Worm (Caenorhabditis elegans) whole organism, L2 larva: ENCODE measurements around the gene fubl-1.

Experiments
- C34F6.9 ChIP-seq: fragments of 150-350 bp; optimal IDR thresholded peaks from 2 replicates; lab custom pipeline; 2014; ENCODE audit warnings: missing biosample characterization, missing genetic modification characterization
- F13H6.1 ChIP-seq: sonication (generic microtip); optimal IDR thresholded peaks from 2 replicates; lab custom pipeline; 2016; ENCODE audit warnings: missing genetic modification characterization, missing compliant biosample characterization
- R02D3.7 ChIP-seq: fragments of 150-350 bp; optimal IDR thresholded peaks from 2 replicates; lab custom pipeline; 2014; ENCODE audit warnings: missing biosample characterization, missing genetic modification characterization
- Y55F3AM.14 ChIP-seq: fragments of 200-800 bp; sonication (Bioruptor generic); optimal IDR thresholded peaks from 2 replicates; lab custom pipeline; 2018; ENCODE audit warnings: mild to moderate bottlenecking, missing genetic modification characterization, missing compliant biosample characterization
- alr-1 ChIP-seq: fragments of 150-350 bp; optimal IDR thresholded peaks from 2 replicates; lab custom pipeline; 2014; ENCODE audit warnings: missing biosample characterization, missing genetic modification characterization
- aly-2 ChIP-seq: fragments of 150-350 bp; optimal IDR thresholded peaks from 2 replicates; lab custom pipeline; 2014; ENCODE audit warnings: missing biosample characterization, missing genetic modification characterization
- blmp-1 ChIP-seq: sonication (generic microtip); optimal IDR thresholded peaks from 2 replicates; lab custom pipeline; 2017; ENCODE audit warnings: missing genetic modification characterization, mild to moderate bottlenecking, missing compliant biosample characterization, antibody characterized with exemption, moderate library complexity; ENCODE audit not compliant: insufficient read depth
- ceh-82 ChIP-seq: fragments of 150-350 bp; optimal IDR thresholded peaks from 2 replicates; lab custom pipeline; 2014; ENCODE audit warnings: missing biosample characterization, missing genetic modification characterization
- crh-2 ChIP-seq: sonication (generic microtip); optimal IDR thresholded peaks from 2 replicates; lab custom pipeline; 2017; ENCODE audit warnings: missing biosample characterization, missing genetic modification characterization
- dmd-4 ChIP-seq: sonication (generic microtip); optimal IDR thresholded peaks from 2 replicates; lab custom pipeline; 2017; ENCODE audit warnings: missing biosample characterization, missing genetic modification characterization
- egl-27 ChIP-seq: sonication (generic microtip); optimal IDR thresholded peaks from 3 replicates; lab custom pipeline; 2017; ENCODE audit warnings: missing biosample characterization, missing genetic modification reagents, missing genetic modification characterization
- elt-1 ChIP-seq: fragments of 150-350 bp; optimal IDR thresholded peaks from 2 replicates; lab custom pipeline; 2014; ENCODE audit warnings: missing biosample characterization, missing genetic modification characterization
- elt-3 ChIP-seq: sonication (generic microtip); optimal IDR thresholded peaks from 2 replicates; lab custom pipeline; 2017; ENCODE audit warnings: missing biosample characterization, missing genetic modification characterization
- fos-1 ChIP-seq: fragments of 150-350 bp; optimal IDR thresholded peaks from 2 replicates; lab custom pipeline; 2014; ENCODE audit warnings: missing biosample characterization, missing genetic modification characterization
- lin-11 ChIP-seq: fragments of 150-350 bp; sonication (generic microtip); optimal IDR thresholded peaks from 2 replicates; lab custom pipeline; 2014; ENCODE audit warnings: missing biosample characterization, missing genetic modification characterization, inconsistent platforms, mixed read lengths
- lin-13 ChIP-seq: fragments of 150-350 bp; optimal IDR thresholded peaks from 2 replicates; lab custom pipeline; 2014; ENCODE audit warnings: missing biosample characterization, missing genetic modification reagents, missing genetic modification characterization
- lin-39 ChIP-seq: fragments of 150-350 bp; optimal IDR thresholded peaks from 2 replicates; lab custom pipeline; 2014; ENCODE audit warnings: missing biosample characterization, missing genetic modification reagents, missing genetic modification characterization
- lsy-2 ChIP-seq, 2 experiments: fragments of 150-350 bp in 1 of 2; sonication (generic microtip) in 1 of 2; optimal IDR thresholded peaks; 2 replicates each; lab custom pipeline; 2014 to 2017; ENCODE audit warnings: missing biosample characterization in 2 of 2, missing genetic modification characterization in 2 of 2
- mab-5 ChIP-seq: fragments of 150-350 bp; optimal IDR thresholded peaks from 2 replicates; lab custom pipeline; 2014; ENCODE audit warnings: missing biosample characterization, missing genetic modification characterization
- mbf-1 ChIP-seq: sonication (generic microtip); optimal IDR thresholded peaks from 2 replicates; lab custom pipeline; 2017; ENCODE audit warnings: missing biosample characterization, missing genetic modification characterization
- mdl-1 ChIP-seq, 2 experiments: fragments of 150-350 bp in 1 of 2; sonication (generic microtip) in 1 of 2; optimal IDR thresholded peaks; 2 replicates each; lab custom pipeline; 2017; ENCODE audit warnings: missing biosample characterization in 2 of 2, missing genetic modification characterization in 2 of 2
- nhr-10 ChIP-seq: sonication (generic microtip); optimal IDR thresholded peaks from 2 replicates; lab custom pipeline; 2017; ENCODE audit warnings: missing biosample characterization, missing genetic modification characterization
- nhr-129 ChIP-seq: fragments of 150-350 bp; optimal IDR thresholded peaks from 2 replicates; lab custom pipeline; 2014; ENCODE audit warnings: missing biosample characterization, missing genetic modification characterization
- nhr-21 ChIP-seq: fragments of 150-350 bp; optimal IDR thresholded peaks from 2 replicates; lab custom pipeline; 2014; ENCODE audit warnings: missing biosample characterization, missing genetic modification characterization
- nhr-23 ChIP-seq: fragments of 150-350 bp; optimal IDR thresholded peaks from 2 replicates; lab custom pipeline; 2014; ENCODE audit warnings: missing biosample characterization, missing genetic modification reagents, missing genetic modification characterization
- nhr-237 ChIP-seq: fragments of 150-350 bp; optimal IDR thresholded peaks from 2 replicates; lab custom pipeline; 2014; ENCODE audit warnings: missing biosample characterization, missing genetic modification characterization
- nhr-25 ChIP-seq: fragments of 150-350 bp; sonication (generic microtip); optimal IDR thresholded peaks from 3 replicates; lab custom pipeline; 2014; ENCODE audit warnings: missing biosample characterization, missing genetic modification characterization
- nhr-6 ChIP-seq: fragments of 150-350 bp; optimal IDR thresholded peaks from 2 replicates; lab custom pipeline; 2014; ENCODE audit warnings: missing biosample characterization, missing genetic modification characterization
- nhr-77 ChIP-seq: fragments of 150-350 bp; optimal IDR thresholded peaks from 2 replicates; lab custom pipeline; 2014; ENCODE audit warnings: missing biosample characterization, missing genetic modification characterization
- sma-3 ChIP-seq: sonication (generic microtip); optimal IDR thresholded peaks from 2 replicates; lab custom pipeline; 2016; ENCODE audit warnings: missing genetic modification reagents, missing genetic modification characterization, missing compliant biosample characterization
- sma-9 ChIP-seq, 2 experiments: fragments of 150-350 bp in 1 of 2; sonication (generic microtip) in 1 of 2; optimal IDR thresholded peaks; 2 replicates each; lab custom pipeline; 2014 to 2016; ENCODE audit warnings: missing genetic modification characterization in 2 of 2, mild to moderate bottlenecking in 1 of 2, missing biosample characterization in 1 of 2, missing compliant biosample characterization in 1 of 2, missing genetic modification reagents in 1 of 2, moderate library complexity in 1 of 2
- snpc-4 ChIP-seq: fragments of 150-350 bp; optimal IDR thresholded peaks from 2 replicates; lab custom pipeline; 2014; ENCODE audit warnings: missing biosample characterization, missing genetic modification characterization
- unc-55 ChIP-seq: fragments of 150-350 bp; sonication (generic microtip); optimal IDR thresholded peaks from 3 replicates; lab custom pipeline; 2014; ENCODE audit warnings: missing biosample characterization, missing genetic modification reagents, missing genetic modification characterization
- unc-62 ChIP-seq: fragments of 150-350 bp; optimal IDR thresholded peaks from 2 replicates; lab custom pipeline; 2014; ENCODE audit warnings: missing biosample characterization, missing genetic modification reagents, missing genetic modification characterization
- zag-1 ChIP-seq: fragments of 150-350 bp; optimal IDR thresholded peaks from 2 replicates; lab custom pipeline; 2014; ENCODE audit warnings: missing biosample characterization, missing genetic modification characterization
- ztf-1 ChIP-seq: fragments of 200-800 bp; sonication (Bioruptor generic); conservative IDR thresholded peaks from 2 replicates; pipeline ENCODE4 v1.3.6; 2022; ENCODE audit warnings: missing genetic modification characterization, missing compliant biosample characterization
- ztf-11 ChIP-seq: sonication (generic microtip); optimal IDR thresholded peaks from 2 replicates; lab custom pipeline; 2017; ENCODE audit warnings: missing biosample characterization, missing genetic modification characterization
- ztf-4 ChIP-seq: fragments of 150-350 bp; optimal IDR thresholded peaks from 2 replicates; lab custom pipeline; 2014; ENCODE audit warnings: missing biosample characterization, missing genetic modification characterization

The fubl-1 gene

ce11 chrV:10273837-10274236 lies 35.2 kb upstream of the fubl-1 start:
- TF ChIP-seq sma-9 (GFP tag; optimal IDR thresholded peaks at IDR 0.05; lab: Kevin White, UChicago) (peak; percentile 60), sma-9 (tag; optimal IDR thresholded peaks at IDR 0.05; lab: Kevin White, UChicago) (no peak), blmp-1 (tag; lab: Kevin White, UChicago) (no peak), zag-1 (tag; lab: Kevin White, UChicago) (peak; percentile 73), crh-2 (peak; percentile 46), nhr-6 (tag; lab: Kevin White, UChicago) (peak; percentile 62), ceh-82 (tag; lab: Kevin White, UChicago) (no peak), lin-11 (tag; lab: Kevin White, UChicago) (peak; percentile 22), unc-62 (GFP tag; lab: Kevin White, UChicago) (no peak), R02D3.7 (no peak), nhr-77 (tag; lab: Kevin White, UChicago) (no peak), unc-55 (GFP tag; lab: Kevin White, UChicago) (peak; percentile 87), snpc-4 (peak; percentile 15), Y55F3AM.14 (GFP tag; lab: Kevin White, UChicago) (peak; percentile 25), dmd-4 (tag; lab: Kevin White, UChicago) (no peak), nhr-237 (tag; lab: Kevin White, UChicago) (no peak), lsy-2 (tag; optimal IDR thresholded peaks at IDR 0.05; lab: Kevin White, UChicago) (peak in 1 of 2 experiments; percentile 67), nhr-21 (tag; lab: Kevin White, UChicago) (no peak), lin-13 (GFP tag; lab: Kevin White, UChicago) (peak; percentile 40), elt-3 (tag; lab: Kevin White, UChicago) (no peak), F13H6.1 (peak; percentile 62), ztf-11 (no peak), nhr-25 (tag; lab: Kevin White, UChicago) (no peak), nhr-129 (tag; lab: Kevin White, UChicago) (peak; percentile 73), egl-27 (tag; lab: Kevin White, UChicago) (peak; percentile 36), ztf-4 (tag; lab: Kevin White, UChicago) (peak; percentile 37), C34F6.9 (tag; lab: Kevin White, UChicago) (peak; percentile 78), mdl-1 (tag; optimal IDR thresholded peaks at IDR 0.05; lab: Kevin White, UChicago) (peak in 1 of 2 experiments; percentile 74), aly-2 (tag; lab: Kevin White, UChicago) (no peak), mab-5 (peak; percentile 14), alr-1 (tag; lab: Kevin White, UChicago) (peak; percentile 25), ztf-1 (GFP tag; lab: Robert Waterston, UW) (no peak)

ce11 chrV:10270214-10270613 lies 31.5 kb upstream of the fubl-1 start, which contains the start of gene ric-4:
Gene ric-4, minus strand, starts transcription at chrV:10270314.
- TF ChIP-seq fos-1 (no peak), nhr-23 (tag; lab: Kevin White, UChicago) (no peak)

ce11 chrV:10266050-10266449 lies 27.4 kb upstream of the fubl-1 start:
- TF ChIP-seq nhr-129 (tag; lab: Kevin White, UChicago): no peak
- TF ChIP-seq lin-39 (tag; lab: Kevin White, UChicago): no peak
- no peak for TF ChIP-seq sma-3
- TF ChIP-seq mbf-1 (tag; lab: Kevin White, UChicago): no peak
- no peak for TF ChIP-seq Y55F3AM.14 (GFP tag; lab: Kevin White, UChicago)
- no peak for TF ChIP-seq sma-9 (GFP tag; optimal IDR thresholded peaks at IDR 0.05; lab: Kevin White, UChicago)
- TF ChIP-seq sma-9 (tag; optimal IDR thresholded peaks at IDR 0.05; lab: Kevin White, UChicago): no peak
- TF ChIP-seq unc-55 (GFP tag; lab: Kevin White, UChicago): no peak
- no peak for TF ChIP-seq nhr-10 (tag; lab: Kevin White, UChicago)
- TF ChIP-seq nhr-77 (tag; lab: Kevin White, UChicago): no peak
- TF ChIP-seq snpc-4: no peak
- TF ChIP-seq elt-1 (tag; lab: Kevin White, UChicago): no peak
- no peak for TF ChIP-seq C34F6.9 (tag; lab: Kevin White, UChicago)
- no peak for TF ChIP-seq blmp-1 (tag; lab: Kevin White, UChicago)
- TF ChIP-seq nhr-23 (tag; lab: Kevin White, UChicago): no peak
- no peak for TF ChIP-seq ztf-11
